Worm (Caenorhabditis elegans) whole organism, late embryonic: Measurements from ENCODE around the gene F46C8.1.

ENCODE experiments used
- ceh-18 ChIP-seq: sonication (generic microtip); optimal IDR thresholded peaks from 2 replicates; lab custom pipeline; 2016; ENCODE audit warnings: missing genetic modification characterization, missing compliant biosample characterization
- ceh-24 ChIP-seq: sonication (generic microtip); optimal IDR thresholded peaks from 2 replicates; lab custom pipeline; 2016; ENCODE audit warnings: mild to moderate bottlenecking, missing genetic modification characterization, missing compliant biosample characterization
- ceh-31 ChIP-seq: sonication (generic microtip); optimal IDR thresholded peaks from 2 replicates; lab custom pipeline; 2016; ENCODE audit warnings: missing genetic modification characterization, missing compliant biosample characterization
- dmd-4 ChIP-seq: sonication (generic microtip); optimal IDR thresholded peaks from 2 replicates; lab custom pipeline; 2016; ENCODE audit warnings: borderline replicate concordance, missing genetic modification characterization, missing compliant biosample characterization
- dve-1 ChIP-seq: sonication (generic microtip); optimal IDR thresholded peaks from 2 replicates; lab custom pipeline; 2017; ENCODE audit warnings: antibody characterized with exemption, mild to moderate bottlenecking, missing genetic modification characterization, missing compliant biosample characterization
- hlh-30 ChIP-seq: sonication (generic microtip); optimal IDR thresholded peaks from 2 replicates; lab custom pipeline; 2017; ENCODE audit warnings: antibody characterized with exemption, missing genetic modification characterization, missing compliant biosample characterization; ENCODE audit not compliant: insufficient read depth
- nhr-232 ChIP-seq: sonication (generic microtip); optimal IDR thresholded peaks from 2 replicates; lab custom pipeline; 2016; ENCODE audit warnings: missing genetic modification characterization, missing compliant biosample characterization
- unc-86 ChIP-seq: sonication (generic microtip); optimal IDR thresholded peaks from 2 replicates; lab custom pipeline; 2016; ENCODE audit warnings: missing genetic modification characterization, missing compliant biosample characterization

DNA sequence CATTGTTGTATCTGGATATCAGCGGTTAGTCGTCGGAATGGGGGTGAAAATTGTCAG lies 25.1 kb downstream of the F46C8.1 start, which contains the start of the genes unc-98 and F08C6.18:
- TF ChIP-seq nhr-232 (tag; lab: Kevin White, UChicago) = no peak
- no peak for TF ChIP-seq hlh-30 (tag; lab: Kevin White, UChicago)
- TF ChIP-seq unc-86 (tag; lab: Kevin White, UChicago) = no peak
- TF ChIP-seq ceh-24 (tag; lab: Kevin White, UChicago) = no peak
- TF ChIP-seq ceh-18 (tag; lab: Kevin White, UChicago) = no peak
- no peak for TF ChIP-seq dmd-4 (tag; lab: Kevin White, UChicago)
- no peak for TF ChIP-seq ceh-31 (tag; lab: Kevin White, UChicago)
- TF ChIP-seq dve-1 = no peak
